Fruit fly (Drosophila melanogaster) whole organism, embryonic: ENCODE results near the gene Datp.

Experiments used
- ATbp ChIP-seq: fragments of 200-800 bp; sonication (Bioruptor generic); optimal IDR thresholded peaks from 2 replicates; lab custom pipeline; 2017; ENCODE audit warnings: missing biosample characterization, mild to moderate bottlenecking, missing genetic modification characterization, missing genetic modification reagents
- Abd-B ChIP-seq: fragments of 200-800 bp; sonication (Bioruptor generic); optimal IDR thresholded peaks from 2 replicates; lab custom pipeline; 2018; ENCODE audit warnings: missing biosample characterization, mild to moderate bottlenecking, missing genetic modification characterization, moderate library complexity
- CG12071 ChIP-seq: fragments of 200-800 bp; sonication (Bioruptor generic); optimal IDR thresholded peaks from 3 replicates; lab custom pipeline; 2018; ENCODE audit warnings: missing biosample characterization, mild to moderate bottlenecking, missing genetic modification characterization
- CG14014 ChIP-seq: fragments of 200-800 bp; sonication (Bioruptor generic); IDR thresholded peaks from 2 replicates; pipeline ENCODE4 v1.3.6; 2022; ENCODE audit warnings: missing biosample characterization, missing genetic modification characterization
- CG17568 ChIP-seq: fragments of 200-800 bp; sonication (Bioruptor generic); optimal IDR thresholded peaks from 2 replicates; lab custom pipeline; 2018; ENCODE audit warnings: missing biosample characterization, mild to moderate bottlenecking, missing genetic modification characterization, moderate library complexity
- CG4617 ChIP-seq: fragments of 200-800 bp; sonication (Bioruptor generic); optimal IDR thresholded peaks from 3 replicates; lab custom pipeline; 2016; ENCODE audit warnings: missing biosample characterization, missing genetic modification characterization, borderline replicate concordance
- CG4730 ChIP-seq: fragments of 200-800 bp; sonication (Bioruptor generic); IDR thresholded peaks from 2 replicates; pipeline ENCODE4 v1.3.6; 2022; ENCODE audit warnings: missing biosample characterization, missing genetic modification characterization
- CG5180 ChIP-seq: fragments of 200-800 bp; sonication (Bioruptor generic); optimal IDR thresholded peaks from 3 replicates; lab custom pipeline; 2017; ENCODE audit warnings: missing biosample characterization, missing genetic modification characterization, mild to moderate bottlenecking, moderate library complexity, missing genetic modification reagents
- CG6683 ChIP-seq: fragments of 200-800 bp; sonication (Bioruptor generic); optimal IDR thresholded peaks from 2 replicates; lab custom pipeline; 2017; ENCODE audit warnings: missing biosample characterization, mild to moderate bottlenecking, missing genetic modification characterization, missing genetic modification reagents
- CG6765 ChIP-seq: fragments of 200-800 bp; sonication (Bioruptor generic); optimal IDR thresholded peaks from 3 replicates; lab custom pipeline; 2017; ENCODE audit warnings: missing biosample characterization, mild to moderate bottlenecking, missing genetic modification characterization
- CG7357 ChIP-seq: fragments of 200-800 bp; sonication (Bioruptor generic); IDR thresholded peaks from 3 replicates; pipeline ENCODE4 v1.3.6; 2022; ENCODE audit warnings: missing biosample characterization, missing genetic modification characterization
- CG7963 ChIP-seq: fragments of 200-800 bp; sonication (Bioruptor generic); IDR thresholded peaks from 3 replicates; pipeline ENCODE4 v1.3.6; 2022; ENCODE audit warnings: missing biosample characterization, missing genetic modification characterization; ENCODE audit not compliant: partially characterized antibody
- CG8089 ChIP-seq: fragments of 200-800 bp; sonication (Bioruptor generic); optimal IDR thresholded peaks from 3 replicates; lab custom pipeline; 2016; ENCODE audit warnings: missing biosample characterization, missing genetic modification characterization
- CG8944 ChIP-seq: fragments of 200-800 bp; sonication (Bioruptor generic); optimal IDR thresholded peaks from 3 replicates; lab custom pipeline; 2016; ENCODE audit warnings: missing biosample characterization, missing genetic modification characterization
- CG9932 ChIP-seq: fragments of 200-800 bp; sonication (Bioruptor generic); IDR thresholded peaks from 2 replicates; pipeline ENCODE4 v1.3.6; 2022; ENCODE audit warnings: missing biosample characterization, missing genetic modification characterization
- CHES-1-like ChIP-seq: fragments of 200-800 bp; sonication (Bioruptor generic); optimal IDR thresholded peaks from 2 replicates; lab custom pipeline; 2016; ENCODE audit warnings: missing biosample characterization, missing genetic modification characterization
- CrebB ChIP-seq: fragments of 200-800 bp; sonication (Bioruptor generic); optimal IDR thresholded peaks from 3 replicates; lab custom pipeline; 2018; ENCODE audit warnings: missing biosample characterization, mild to moderate bottlenecking, missing genetic modification characterization
- Dfd ChIP-seq, 2 experiments: fragments of >200 bp; optimal IDR thresholded peaks; 2 replicates each; lab custom pipeline; 2017; ENCODE audit warnings: missing biosample characterization in 2 of 2, missing genetic modification characterization in 2 of 2
- Fer3 ChIP-seq: fragments of 200-800 bp; sonication (Bioruptor generic); optimal IDR thresholded peaks from 2 replicates; lab custom pipeline; 2018; ENCODE audit warnings: missing biosample characterization, mild to moderate bottlenecking, missing genetic modification characterization, moderate library complexity
- HLH4C ChIP-seq: fragments of 200-800 bp; sonication (Bioruptor generic); IDR thresholded peaks from 3 replicates; pipeline ENCODE4 v1.3.6; 2022; ENCODE audit warnings: missing biosample characterization, missing genetic modification characterization; ENCODE audit not compliant: partially characterized antibody
- HLHmδ ChIP-seq: fragments of 200-800 bp; sonication (Bioruptor generic); optimal IDR thresholded peaks from 2 replicates; lab custom pipeline; 2018; ENCODE audit warnings: missing biosample characterization, mild to moderate bottlenecking, missing genetic modification characterization, moderate library complexity
- HmgD ChIP-seq: fragments of 200-800 bp; sonication (Bioruptor generic); optimal IDR thresholded peaks from 3 replicates; lab custom pipeline; 2016; ENCODE audit warnings: missing biosample characterization, missing genetic modification characterization
- Jarid2 ChIP-seq: fragments of 200-800 bp; sonication (Bioruptor generic); optimal IDR thresholded peaks from 3 replicates; lab custom pipeline; 2017; ENCODE audit warnings: mild to moderate bottlenecking, missing biosample characterization, missing genetic modification reagents, missing genetic modification characterization
- Max ChIP-seq: fragments of 200-800 bp; sonication (Bioruptor generic); optimal IDR thresholded peaks from 2 replicates; lab custom pipeline; 2016; ENCODE audit warnings: missing biosample characterization, mild to moderate bottlenecking, missing genetic modification characterization
- Meics ChIP-seq: fragments of 200-800 bp; sonication (Bioruptor generic); optimal IDR thresholded peaks from 2 replicates; lab custom pipeline; 2017; ENCODE audit warnings: missing biosample characterization, mild to moderate bottlenecking, missing genetic modification characterization
- Optix ChIP-seq: fragments of 200-800 bp; sonication (Bioruptor generic); IDR thresholded peaks from 3 replicates; pipeline ENCODE4 v1.3.6; 2022; ENCODE audit warnings: missing biosample characterization, missing genetic modification characterization
- PHDP ChIP-seq: fragments of 200-800 bp; sonication (Bioruptor generic); optimal IDR thresholded peaks from 3 replicates; lab custom pipeline; 2018; ENCODE audit warnings: missing biosample characterization, mild to moderate bottlenecking, missing genetic modification characterization, moderate library complexity
- Side ChIP-seq: fragments of 200-800 bp; sonication (Bioruptor generic); optimal IDR thresholded peaks from 2 replicates; lab custom pipeline; 2016; ENCODE audit warnings: missing biosample characterization, missing genetic modification characterization
- ab ChIP-seq: fragments of 200-800 bp; sonication (Bioruptor generic); optimal IDR thresholded peaks from 2 replicates; lab custom pipeline; 2016; ENCODE audit warnings: missing biosample characterization, missing genetic modification characterization
- ash1 ChIP-seq: fragments of 200-800 bp; sonication (Bioruptor generic); optimal IDR thresholded peaks from 2 replicates; lab custom pipeline; 2018; ENCODE audit warnings: missing biosample characterization, mild to moderate bottlenecking, missing genetic modification characterization
- bowl ChIP-seq: fragments of 200-800 bp; sonication (Bioruptor generic); IDR thresholded peaks from 2 replicates; pipeline ENCODE4 v1.3.6; 2022; ENCODE audit warnings: missing biosample characterization, missing genetic modification characterization
- cato ChIP-seq: fragments of 200-800 bp; sonication (Bioruptor generic); optimal IDR thresholded peaks from 2 replicates; lab custom pipeline; 2016; ENCODE audit warnings: missing biosample characterization, missing genetic modification characterization, borderline replicate concordance
- ci ChIP-seq: fragments of 200-800 bp; sonication (Bioruptor generic); IDR thresholded peaks from 3 replicates; pipeline ENCODE4 v1.3.6; 2022; ENCODE audit warnings: missing biosample characterization, missing genetic modification characterization
- ems ChIP-seq: fragments of 200-800 bp; sonication (Bioruptor generic); optimal IDR thresholded peaks from 3 replicates; lab custom pipeline; 2016; ENCODE audit warnings: missing biosample characterization, missing genetic modification characterization
- eve ChIP-seq, 2 experiments: fragments of >200 bp; optimal IDR thresholded peaks; 2 replicates each; lab custom pipeline; 2017; ENCODE audit warnings: missing biosample characterization in 2 of 2, missing genetic modification characterization in 2 of 2
- exex ChIP-seq: fragments of 200-800 bp; sonication (Bioruptor generic); optimal IDR thresholded peaks from 4 replicates; lab custom pipeline; 2018; ENCODE audit warnings: missing biosample characterization, mild to moderate bottlenecking, missing genetic modification characterization, moderate library complexity
- fru ChIP-seq: fragments of >200 bp; optimal IDR thresholded peaks from 2 replicates; lab custom pipeline; 2017
- gsb-n ChIP-seq: fragments of 200-800 bp; sonication (Bioruptor generic); optimal IDR thresholded peaks from 3 replicates; lab custom pipeline; 2018; ENCODE audit warnings: missing biosample characterization, mild to moderate bottlenecking, missing genetic modification characterization
- ham ChIP-seq: fragments of 200-800 bp; sonication (Bioruptor generic); IDR thresholded peaks from 2 replicates; pipeline ENCODE4 v1.3.6; 2022; ENCODE audit warnings: missing biosample characterization, missing genetic modification characterization
- insv ChIP-seq, 2 experiments: fragments of 200-800 bp; sonication (Bioruptor generic); optimal IDR thresholded peaks; 3 replicates each; lab custom pipeline; 2016 to 2018; ENCODE audit warnings: missing biosample characterization in 2 of 2, missing genetic modification characterization in 2 of 2
- lov ChIP-seq, 2 experiments: fragments of 200-800 bp in 1 of 2; fragments of >200 bp in 1 of 2; sonication (Bioruptor generic) in 1 of 2; IDR thresholded peaks in 1 of 2; optimal IDR thresholded peaks in 1 of 2; 2 replicates in 1 of 2; 3 replicates in 1 of 2; pipeline versions ENCODE4 v1.3.6 to Lab custom; 2017 to 2022; ENCODE audit warnings: missing biosample characterization in 1 of 2, missing genetic modification characterization in 1 of 2
- mirr ChIP-seq: fragments of 200-800 bp; sonication (Bioruptor generic); optimal IDR thresholded peaks from 3 replicates; lab custom pipeline; 2018; ENCODE audit warnings: missing biosample characterization, mild to moderate bottlenecking, missing genetic modification characterization
- phol ChIP-seq: fragments of 200-800 bp; sonication (Bioruptor generic); optimal IDR thresholded peaks from 3 replicates; lab custom pipeline; 2018; ENCODE audit warnings: missing biosample characterization, mild to moderate bottlenecking, missing genetic modification characterization, moderate library complexity
- pnt ChIP-seq: fragments of 200-800 bp; sonication (Bioruptor generic); optimal IDR thresholded peaks from 3 replicates; lab custom pipeline; 2016; ENCODE audit warnings: missing biosample characterization, missing genetic modification characterization
- so ChIP-seq: fragments of 200-800 bp; sonication (Bioruptor generic); IDR thresholded peaks from 3 replicates; pipeline ENCODE4 v1.3.6; 2022; ENCODE audit warnings: missing biosample characterization, missing genetic modification characterization
- sqz ChIP-seq: fragments of 200-800 bp; sonication (Bioruptor generic); optimal IDR thresholded peaks from 3 replicates; lab custom pipeline; 2018; ENCODE audit warnings: missing biosample characterization, mild to moderate bottlenecking, missing genetic modification characterization
- tin ChIP-seq: fragments of 200-800 bp; sonication (Bioruptor generic); optimal IDR thresholded peaks from 3 replicates; lab custom pipeline; 2016; ENCODE audit warnings: missing biosample characterization, missing genetic modification characterization
- unpg ChIP-seq: fragments of 200-800 bp; sonication (Bioruptor generic); optimal IDR thresholded peaks from 3 replicates; lab custom pipeline; 2018; ENCODE audit warnings: missing biosample characterization, mild to moderate bottlenecking, missing genetic modification characterization, moderate library complexity
- wdn ChIP-seq: fragments of 200-800 bp; sonication (Bioruptor generic); IDR thresholded peaks from 2 replicates; pipeline ENCODE4 v1.3.6; 2022; ENCODE audit warnings: missing biosample characterization, missing genetic modification characterization
- zfh1 ChIP-seq: fragments of 200-800 bp; sonication (Bioruptor generic); IDR thresholded peaks from 3 replicates; pipeline ENCODE4 v1.3.6; 2022; ENCODE audit warnings: missing biosample characterization, missing genetic modification characterization

The Datp gene

DNA sequence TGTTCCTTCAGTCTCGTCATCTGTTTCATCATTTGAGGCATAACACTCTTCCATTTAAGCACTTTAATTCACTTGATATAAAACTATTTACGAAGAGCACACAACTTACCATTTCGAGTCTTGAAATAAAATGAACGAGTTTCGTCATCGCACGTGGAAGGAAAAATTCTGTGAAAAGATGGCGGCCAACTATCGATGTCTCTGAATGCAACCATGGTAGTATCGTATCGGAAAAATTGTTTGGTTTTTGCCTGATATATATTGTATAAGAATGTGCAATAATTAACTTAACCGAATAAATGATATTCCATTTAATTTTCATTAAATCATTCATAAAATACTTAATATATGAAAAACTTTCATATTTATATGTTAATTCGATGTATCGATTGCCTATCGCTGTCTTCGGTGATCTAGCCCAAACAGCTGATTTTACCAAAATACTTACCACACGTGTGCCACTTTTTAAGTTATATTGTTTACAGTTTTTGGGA, 43.7 kb downstream of the Datp start, which contains the start of gene Bka (continued):
- TF ChIP-seq CHES-1-like (no peak), so (GFP tag; lab: Robert Waterston, UW) (no peak), lov (optimal IDR thresholded peaks at IDR 0.05; lab: Kevin White, UChicago) (no peak), lov (GFP tag; IDR thresholded peaks at IDR 0.05; lab: Robert Waterston, UW) (no peak), PHDP (tag; lab: Kevin White, UChicago) (peak; percentile 69), HLH4C (peak; percentile 95), Jarid2 (GFP tag; lab: Kevin White, UChicago) (peak; percentile 53), mirr (GFP tag; lab: Kevin White, UChicago) (peak; percentile 28), CG6683 (GFP tag; lab: Kevin White, UChicago) (peak; percentile 47), eve (GFP tag; optimal IDR thresholded peaks at IDR 0.05; lab: Kevin White, UChicago) (no peak), ems (GFP tag; lab: Kevin White, UChicago) (peak; percentile 17), CG14014 (GFP tag; lab: Robert Waterston, UW) (no peak), Fer3 (tag; lab: Kevin White, UChicago) (peak; percentile 47), Dfd (GFP tag; optimal IDR thresholded peaks at IDR 0.05; lab: Kevin White, UChicago) (no peak), CG12071 (GFP tag; lab: Kevin White, UChicago) (no peak), CG6765 (GFP tag; lab: Kevin White, UChicago) (peak; percentile 57), CG8089 (no peak), unpg (peak; percentile 54), wdn (peak; percentile 17; the same call in 1 of the 2 replicates), fru (no peak), Optix (GFP tag; lab: Robert Waterston, UW) (no peak), CG8944 (GFP tag; lab: Kevin White, UChicago) (no peak), zfh1 (GFP tag; lab: Robert Waterston, UW) (no peak), pnt (GFP tag; lab: Kevin White, UChicago) (no peak), Side (GFP tag; lab: Kevin White, UChicago) (no peak), CG9932 (GFP tag; lab: Robert Waterston, UW) (no peak), CG4617 (peak; percentile 46), CG7357 (GFP tag; lab: Robert Waterston, UW) (no peak), tin (GFP tag; lab: Kevin White, UChicago) (no peak), HLHmδ (GFP tag; lab: Kevin White, UChicago) (no peak), exex (peak; percentile 46), cato (GFP tag; lab: Kevin White, UChicago) (peak; percentile 31), CG7963 (peak; percentile 93), bowl (GFP tag; lab: Robert Waterston, UW) (no peak), insv (GFP tag; optimal IDR thresholded peaks at IDR 0.05; lab: Kevin White, UChicago) (peak in 1 of 2 experiments; percentile 50), CG4730 (GFP tag; lab: Robert Waterston, UW) (no peak), ham (GFP tag; lab: Robert Waterston, UW) (no peak), HmgD (GFP tag; lab: Kevin White, UChicago) (no peak), ci (GFP tag; lab: Robert Waterston, UW) (peak; percentile 76), CrebB (tag; lab: Kevin White, UChicago) (peak; percentile 79), Abd-B (no peak), ash1 (GFP tag; lab: Kevin White, UChicago) (no peak), Max (GFP tag; lab: Kevin White, UChicago) (peak; percentile 73), phol (tag; lab: Kevin White, UChicago) (peak; percentile 100), CG17568 (GFP tag; lab: Kevin White, UChicago) (peak; percentile 78), sqz (GFP tag; lab: Kevin White, UChicago) (no peak), gsb-n (tag; lab: Kevin White, UChicago) (peak; percentile 66), ab (GFP tag; lab: Kevin White, UChicago) (no peak), ATbp (GFP tag; lab: Kevin White, UChicago) (no peak), CG5180 (GFP tag; lab: Kevin White, UChicago) (no peak), Meics (GFP tag; lab: Kevin White, UChicago) (peak; percentile 69)
